Worm (Caenorhabditis elegans): ENCODE results near the gene C35D10.3.

The C35D10.3 gene

DNA sequence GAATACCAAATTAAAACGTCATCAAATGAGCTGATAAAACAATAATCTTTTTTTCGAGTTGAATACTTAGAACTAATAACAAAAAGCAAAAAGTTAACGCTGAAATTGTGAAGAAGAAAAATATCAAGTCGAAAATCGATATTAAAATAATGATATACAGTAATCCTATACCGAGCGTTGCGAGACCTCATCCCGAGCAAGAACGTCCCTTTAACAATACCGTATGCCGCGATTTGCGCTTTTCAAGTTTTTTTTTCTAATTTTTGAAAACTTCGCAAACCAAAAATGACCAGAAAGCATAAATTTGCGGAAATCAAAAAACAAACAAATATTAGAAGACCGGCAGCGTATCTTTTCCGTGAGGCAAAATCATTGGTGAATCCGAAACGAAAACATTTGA, 22.3 kb downstream of the C35D10.3 start, which contains the start of gene F26F4.5:
TSS of gene F26F4.5 (minus strand) at position 256 of the 400 bp plus-strand sequence.
- TF ChIP-seq med-1 (GFP tag; optimal IDR thresholded peaks at IDR 0.05; ENCODE audit: insufficient read depth) (no peak), ztf-23 (GFP tag; IDR thresholded peaks at IDR 0.05) (no peak), T22C8.4 (GFP tag; IDR thresholded peaks at IDR 0.05) (no peak), ref-1 (GFP tag; conservative IDR thresholded peaks at IDR 0.05) (no peak), klf-2 (GFP tag; conservative IDR thresholded peaks at IDR 0.05) (no peak), cog-1 (tag; optimal IDR thresholded peaks at IDR 0.05) (no peak), flt-1 (GFP tag; IDR thresholded peaks at IDR 0.05) (no peak), ztf-29 (GFP tag; IDR thresholded peaks at IDR 0.05) (no peak), tab-1 (GFP tag; IDR thresholded peaks at IDR 0.05) (no peak)

DNA sequence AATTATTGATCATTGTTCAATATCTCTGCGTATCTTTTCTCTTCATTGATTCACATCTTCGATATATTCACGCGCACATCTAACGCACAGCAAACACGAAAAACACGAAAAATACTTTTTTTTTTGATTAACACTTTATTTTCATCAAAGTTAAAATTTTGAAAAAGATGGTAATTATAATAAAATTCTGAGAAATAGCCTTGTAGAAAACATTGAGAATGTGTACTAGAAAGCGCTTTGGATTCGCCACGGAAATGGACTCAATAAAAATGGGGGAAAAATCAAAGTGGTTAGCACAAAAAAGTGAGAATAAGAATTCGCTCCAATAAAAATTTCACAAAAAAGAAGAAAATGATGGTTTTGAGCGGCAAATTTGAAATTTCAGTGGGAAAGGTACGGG, 24.8 kb downstream of the C35D10.3 start, which contains the start of gene F26F4.6:
TSS of gene F26F4.6 (minus strand) at position 101 of the 400 bp plus-strand sequence.
- TF ChIP-seq cog-1 (tag; optimal IDR thresholded peaks at IDR 0.05) (no peak), med-1 (GFP tag; optimal IDR thresholded peaks at IDR 0.05; ENCODE audit: insufficient read depth) (no peak), tab-1 (GFP tag; IDR thresholded peaks at IDR 0.05) (no peak), T22C8.4 (GFP tag; IDR thresholded peaks at IDR 0.05) (no peak), klf-2 (GFP tag; conservative IDR thresholded peaks at IDR 0.05) (no peak), ref-1 (GFP tag; conservative IDR thresholded peaks at IDR 0.05) (no peak), ztf-23 (GFP tag; IDR thresholded peaks at IDR 0.05) (no peak), ztf-29 (GFP tag; IDR thresholded peaks at IDR 0.05) (no peak), flt-1 (GFP tag; IDR thresholded peaks at IDR 0.05) (no peak)

- TF ChIP-seq flt-1 (GFP tag; IDR thresholded peaks at IDR 0.05) (no peak), klf-2 (GFP tag; conservative IDR thresholded peaks at IDR 0.05) (no peak), tab-1 (GFP tag; IDR thresholded peaks at IDR 0.05) (no peak), ztf-23 (GFP tag; IDR thresholded peaks at IDR 0.05) (no peak), cog-1 (tag; optimal IDR thresholded peaks at IDR 0.05) (no peak), ref-1 (GFP tag; conservative IDR thresholded peaks at IDR 0.05) (no peak)
Observed at ce11 chrIII:4895313-4895712, 26.6 kb downstream of the C35D10.3 start.

ce11 chrIII:4899035-4899578, 30.4 kb downstream of the C35D10.3 start, which contains the start of gene nhl-2:
Gene nhl-2 (minus strand): TSS chrIII:4899085.
- TF ChIP-seq T22C8.4 (GFP tag; IDR thresholded peaks at IDR 0.05) (no peak), klf-2 (GFP tag; conservative IDR thresholded peaks at IDR 0.05) (no peak), flt-1 (GFP tag; IDR thresholded peaks at IDR 0.05) (no peak), med-1 (GFP tag; optimal IDR thresholded peaks at IDR 0.05; ENCODE audit: insufficient read depth) (no peak), tab-1 (GFP tag; IDR thresholded peaks at IDR 0.05) (no peak), ztf-29 (GFP tag; IDR thresholded peaks at IDR 0.05) (no peak), ztf-23 (GFP tag; IDR thresholded peaks at IDR 0.05) (no peak), cog-1 (tag; optimal IDR thresholded peaks at IDR 0.05) (no peak)

- TF ChIP-seq tab-1 (GFP tag; IDR thresholded peaks at IDR 0.05) (no peak), med-1 (GFP tag; optimal IDR thresholded peaks at IDR 0.05; ENCODE audit: insufficient read depth) (no peak), flt-1 (GFP tag; IDR thresholded peaks at IDR 0.05) (peak; percentile 84), klf-2 (GFP tag; conservative IDR thresholded peaks at IDR 0.05) (no peak), ref-1 (GFP tag; conservative IDR thresholded peaks at IDR 0.05) (no peak), ztf-23 (GFP tag; IDR thresholded peaks at IDR 0.05) (peak; percentile 94), ztf-29 (GFP tag; IDR thresholded peaks at IDR 0.05) (no peak), T22C8.4 (GFP tag; IDR thresholded peaks at IDR 0.05) (peak; percentile 36; the same call in 1 of the 2 replicates), cog-1 (tag; optimal IDR thresholded peaks at IDR 0.05) (peak; percentile 95)
Observed at ce11 chrIII:4899728-4900127, 31.0 kb downstream of the C35D10.3 start.

DNA sequence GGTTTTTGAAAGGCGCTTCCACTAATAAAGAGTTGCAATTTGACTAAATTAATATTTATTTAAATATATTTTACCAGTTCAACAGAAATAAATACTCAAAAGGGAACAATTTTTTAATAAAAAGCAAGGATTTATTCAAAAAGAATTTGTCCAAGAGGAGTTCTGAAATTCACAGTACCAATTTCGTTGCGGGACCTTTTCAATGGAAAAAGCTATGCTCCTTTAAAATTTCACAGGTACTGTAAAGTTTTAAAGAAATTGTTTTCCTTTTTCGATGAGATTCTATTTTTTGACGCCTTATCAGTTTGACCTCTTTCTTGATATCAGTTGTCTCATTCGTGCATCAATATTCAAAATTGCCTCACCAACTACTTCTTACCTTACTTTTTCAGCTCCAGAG, 31.5 kb downstream of the C35D10.3 start, which contains the start of gene tag-340:
TSS of gene tag-340 (plus strand) at position 249 of the 400 bp plus-strand sequence.
- TF ChIP-seq ztf-23 (GFP tag; IDR thresholded peaks at IDR 0.05) (no peak), med-1 (GFP tag; optimal IDR thresholded peaks at IDR 0.05; ENCODE audit: insufficient read depth) (no peak), tab-1 (GFP tag; IDR thresholded peaks at IDR 0.05) (no peak), ref-1 (GFP tag; conservative IDR thresholded peaks at IDR 0.05) (no peak)

DNA sequence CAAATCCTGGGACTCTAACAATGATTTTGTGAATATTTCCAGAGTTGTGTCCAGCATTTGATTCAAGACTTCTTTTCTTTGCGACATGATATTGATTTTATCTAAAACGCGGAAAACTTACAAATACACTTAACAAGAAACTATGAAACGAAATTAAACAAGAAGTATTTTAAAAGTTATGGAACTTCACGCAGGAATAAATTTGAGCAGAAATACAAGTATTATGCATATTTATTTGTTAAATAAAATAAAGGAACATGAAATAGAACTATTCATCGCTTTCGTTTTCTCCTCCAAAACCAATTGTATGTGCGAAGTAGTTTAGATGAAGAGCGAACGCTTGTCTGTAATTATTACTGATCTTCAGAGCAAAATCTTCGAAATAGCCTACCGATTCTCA, 35.1 kb downstream of the C35D10.3 start, which contains the start of gene kbp-2:
TSS of gene kbp-2 (minus strand) at position 101 of the 400 bp plus-strand sequence.
- TF ChIP-seq ref-1 (GFP tag; conservative IDR thresholded peaks at IDR 0.05) (no peak), ztf-23 (GFP tag; IDR thresholded peaks at IDR 0.05) (no peak), cog-1 (tag; optimal IDR thresholded peaks at IDR 0.05) (no peak), med-1 (GFP tag; optimal IDR thresholded peaks at IDR 0.05; ENCODE audit: insufficient read depth) (no peak), T22C8.4 (GFP tag; IDR thresholded peaks at IDR 0.05) (no peak), klf-2 (GFP tag; conservative IDR thresholded peaks at IDR 0.05) (no peak), ztf-29 (GFP tag; IDR thresholded peaks at IDR 0.05) (no peak), flt-1 (GFP tag; IDR thresholded peaks at IDR 0.05) (no peak), tab-1 (GFP tag; IDR thresholded peaks at IDR 0.05) (no peak)

DNA sequence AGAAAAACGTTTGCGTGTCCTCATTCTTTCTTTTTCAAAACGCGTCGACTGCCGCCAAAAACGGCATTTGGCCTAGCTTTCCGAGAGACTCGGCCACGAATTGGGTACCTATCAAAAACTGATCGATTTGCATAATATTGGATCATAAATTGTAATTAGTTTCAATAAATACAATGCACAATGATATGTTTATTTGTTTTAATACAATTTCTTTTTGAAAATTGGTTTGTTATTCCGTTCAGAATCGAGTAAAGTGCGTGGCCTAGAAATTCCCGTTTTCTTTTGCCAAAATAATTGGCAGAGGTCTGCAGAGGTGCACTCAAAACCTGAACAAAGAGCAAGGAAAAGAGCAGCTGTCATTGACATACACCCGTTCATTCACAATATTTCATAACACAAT, 36.7 kb downstream of the C35D10.3 start, which contains the start of gene F26F4.8:
TSS of gene F26F4.8 (minus strand) at position 69 of the 400 bp plus-strand sequence.
- TF ChIP-seq flt-1 (GFP tag; IDR thresholded peaks at IDR 0.05), result no peak
- TF ChIP-seq cog-1 (tag; optimal IDR thresholded peaks at IDR 0.05), result no peak
- no peak for TF ChIP-seq ztf-29 (GFP tag; IDR thresholded peaks at IDR 0.05)
- no peak for TF ChIP-seq klf-2 (GFP tag; conservative IDR thresholded peaks at IDR 0.05)
- no peak for TF ChIP-seq ztf-23 (GFP tag; IDR thresholded peaks at IDR 0.05)
- TF ChIP-seq tab-1 (GFP tag; IDR thresholded peaks at IDR 0.05), result no peak
- TF ChIP-seq ref-1 (GFP tag; conservative IDR thresholded peaks at IDR 0.05), result no peak

ce11 chrIII:4906365-4906764, 37.6 kb downstream of the C35D10.3 start:
- TF ChIP-seq T22C8.4 (GFP tag; IDR thresholded peaks at IDR 0.05) (no peak), ref-1 (GFP tag; conservative IDR thresholded peaks at IDR 0.05) (no peak), tab-1 (GFP tag; IDR thresholded peaks at IDR 0.05) (no peak), med-1 (GFP tag; optimal IDR thresholded peaks at IDR 0.05; ENCODE audit: insufficient read depth) (no peak), ztf-29 (GFP tag; IDR thresholded peaks at IDR 0.05) (no peak), ztf-23 (GFP tag; IDR thresholded peaks at IDR 0.05) (no peak)

DNA sequence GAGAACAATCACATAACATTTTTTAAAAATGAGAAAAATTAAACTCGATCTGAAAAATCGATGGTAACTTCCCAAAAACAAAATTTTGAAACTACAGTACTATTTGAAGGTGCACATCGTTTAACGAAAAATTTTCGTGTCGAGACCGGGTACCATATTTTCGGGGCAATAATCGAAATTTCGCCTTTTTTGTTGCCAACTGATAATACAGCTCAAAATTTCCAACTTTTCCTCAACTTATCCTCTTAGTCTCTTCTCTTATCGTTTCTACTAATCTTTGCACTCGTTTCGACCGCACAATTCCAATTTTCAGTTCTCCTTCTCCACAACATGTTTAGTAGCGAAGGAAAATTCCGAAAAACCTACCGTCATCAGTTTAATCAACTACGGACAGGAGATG, 38.2 kb downstream of the C35D10.3 start, which contains the start of gene rom-1:
TSS of gene rom-1 (plus strand) at position 301 of the 400 bp plus-strand sequence.
- TF ChIP-seq klf-2 (GFP tag; conservative IDR thresholded peaks at IDR 0.05) (no peak), cog-1 (tag; optimal IDR thresholded peaks at IDR 0.05) (no peak), ref-1 (GFP tag; conservative IDR thresholded peaks at IDR 0.05) (no peak), flt-1 (GFP tag; IDR thresholded peaks at IDR 0.05) (no peak)

All from whole organism, midembryonic.